Fruit fly (Drosophila melanogaster) whole organism, prepupa: ENCODE data around the gene RpS28b.

Experiments
- Blimp-1 ChIP-seq: fragments of 200-800 bp; sonication (Bioruptor generic); optimal IDR thresholded peaks from 3 replicates; lab custom pipeline; 2017; ENCODE audit warnings: missing biosample characterization, missing genetic modification characterization, mild to moderate bottlenecking, moderate library complexity, missing genetic modification reagents
- CG10631 ChIP-seq: fragments of 200-800 bp; sonication (Bioruptor generic); optimal IDR thresholded peaks from 2 replicates; lab custom pipeline; 2016; ENCODE audit warnings: missing biosample characterization, missing genetic modification characterization
- CG11294 ChIP-seq: fragments of 200-800 bp; sonication (Bioruptor generic); IDR thresholded peaks from 2 replicates; pipeline ENCODE4 v1.3.6; 2022; ENCODE audit warnings: missing biosample characterization, missing genetic modification characterization
- CG15336 ChIP-seq: fragments of 200-800 bp; sonication (Bioruptor generic); IDR thresholded peaks from 2 replicates; pipeline ENCODE4 v1.3.6; 2022; ENCODE audit warnings: missing biosample characterization, missing genetic modification characterization
- CG1621 ChIP-seq: fragments of 200-800 bp; sonication (Bioruptor generic); optimal IDR thresholded peaks from 3 replicates; lab custom pipeline; 2018; ENCODE audit warnings: missing biosample characterization, mild to moderate bottlenecking, missing genetic modification characterization
- CG16779 ChIP-seq: fragments of 200-800 bp; sonication (Bioruptor generic); optimal IDR thresholded peaks from 3 replicates; lab custom pipeline; 2017; ENCODE audit warnings: missing biosample characterization, mild to moderate bottlenecking, missing genetic modification characterization
- CG3032 ChIP-seq: fragments of 200-800 bp; optimal IDR thresholded peaks from 2 replicates; lab custom pipeline; 2019; ENCODE audit warnings: missing biosample characterization, mild to moderate bottlenecking, missing genetic modification characterization, moderate library complexity
- CG34406 ChIP-seq: fragments of 200-800 bp; sonication (Bioruptor generic); optimal IDR thresholded peaks from 3 replicates; lab custom pipeline; 2016; ENCODE audit warnings: missing biosample characterization, missing genetic modification characterization
- CG3919 ChIP-seq: fragments of 200-800 bp; sonication (Bioruptor generic); optimal IDR thresholded peaks from 3 replicates; lab custom pipeline; 2016; ENCODE audit warnings: missing biosample characterization, missing genetic modification characterization
- CG4318 ChIP-seq: fragments of 200-800 bp; sonication (Bioruptor generic); optimal IDR thresholded peaks from 3 replicates; lab custom pipeline; 2017; ENCODE audit warnings: missing biosample characterization, mild to moderate bottlenecking, missing genetic modification characterization
- CG6163 ChIP-seq: fragments of 200-800 bp; sonication (Bioruptor generic); IDR thresholded peaks from 3 replicates; pipeline ENCODE4 v1.3.6; 2022; ENCODE audit warnings: missing biosample characterization, missing genetic modification characterization
- CG6276 ChIP-seq: fragments of 200-800 bp; sonication (Bioruptor generic); optimal IDR thresholded peaks from 2 replicates; lab custom pipeline; 2017; ENCODE audit warnings: missing biosample characterization, mild to moderate bottlenecking, missing genetic modification characterization
- CG6808 ChIP-seq: fragments of 200-800 bp; sonication (Bioruptor generic); optimal IDR thresholded peaks from 3 replicates; lab custom pipeline; 2017; ENCODE audit warnings: missing biosample characterization, missing genetic modification characterization, mild to moderate bottlenecking, moderate library complexity, missing genetic modification reagents
- CG8632 ChIP-seq: fragments of 200-800 bp; sonication (Bioruptor generic); optimal IDR thresholded peaks from 3 replicates; lab custom pipeline; 2016; ENCODE audit warnings: missing biosample characterization, missing genetic modification characterization
- Eip75B ChIP-seq: fragments of 200-800 bp; sonication (Bioruptor generic); optimal IDR thresholded peaks from 3 replicates; lab custom pipeline; 2016; ENCODE audit warnings: missing biosample characterization, missing genetic modification characterization
- Eip78C ChIP-seq: fragments of 200-800 bp; sonication (Bioruptor generic); peaks from one replicate; lab custom pipeline; 2016; ENCODE audit warnings: missing biosample characterization, missing genetic modification characterization
- Eip93F ChIP-seq: fragments of 200-800 bp; sonication (Bioruptor generic); optimal IDR thresholded peaks from 2 replicates; lab custom pipeline; 2016; ENCODE audit warnings: missing biosample characterization, mild to moderate bottlenecking, missing genetic modification characterization
- Ets21C ChIP-seq: fragments of 200-800 bp; sonication (Bioruptor generic); optimal IDR thresholded peaks from 3 replicates; lab custom pipeline; 2016; ENCODE audit warnings: missing biosample characterization, missing genetic modification characterization
- Ets96B ChIP-seq: fragments of 200-800 bp; optimal IDR thresholded peaks from 2 replicates; lab custom pipeline; 2019; ENCODE audit warnings: missing biosample characterization, mild to moderate bottlenecking, missing genetic modification characterization, moderate library complexity
- Hr38 ChIP-seq: sonication (Bioruptor generic); optimal IDR thresholded peaks from 2 replicates; lab custom pipeline; 2016; ENCODE audit warnings: missing biosample characterization, missing genetic modification characterization
- Hr39 ChIP-seq: fragments of 200-800 bp; sonication (Bioruptor generic); optimal IDR thresholded peaks from 2 replicates; lab custom pipeline; 2016; ENCODE audit warnings: missing biosample characterization, missing genetic modification characterization
- Lpt ChIP-seq: fragments of 200-800 bp; sonication (Bioruptor generic); optimal IDR thresholded peaks from 3 replicates; lab custom pipeline; 2016; ENCODE audit warnings: missing biosample characterization, missing genetic modification characterization
- OdsH ChIP-seq: fragments of 200-800 bp; sonication (Bioruptor generic); optimal IDR thresholded peaks from 3 replicates; lab custom pipeline; 2016; ENCODE audit warnings: missing biosample characterization, missing genetic modification characterization
- Sox102F ChIP-seq: fragments of 200-800 bp; sonication (Bioruptor generic); optimal IDR thresholded peaks from 2 replicates; lab custom pipeline; 2016; ENCODE audit warnings: missing biosample characterization, mild to moderate bottlenecking, missing genetic modification characterization
- achi ChIP-seq: fragments of 200-800 bp; sonication (Bioruptor generic); optimal IDR thresholded peaks from 3 replicates; lab custom pipeline; 2016; ENCODE audit warnings: missing biosample characterization, missing genetic modification characterization
- cyc ChIP-seq: fragments of 200-800 bp; sonication (Bioruptor generic); optimal IDR thresholded peaks from 3 replicates; lab custom pipeline; 2016; ENCODE audit warnings: missing biosample characterization, missing genetic modification characterization
- dac ChIP-seq: fragments of 200-800 bp; sonication (Bioruptor generic); optimal IDR thresholded peaks from 2 replicates; lab custom pipeline; 2017; ENCODE audit warnings: missing biosample characterization, mild to moderate bottlenecking, missing genetic modification characterization
- dsx ChIP-seq: fragments of 200-800 bp; optimal IDR thresholded peaks from 3 replicates; lab custom pipeline; 2019; ENCODE audit warnings: missing biosample characterization, mild to moderate bottlenecking, missing genetic modification characterization, moderate library complexity; ENCODE audit not compliant: poor library complexity, severe bottlenecking
- eg ChIP-seq: fragments of 200-800 bp; sonication (Bioruptor generic); IDR thresholded peaks from 3 replicates; pipeline ENCODE4 v1.3.6; 2022; ENCODE audit warnings: missing biosample characterization, missing genetic modification characterization
- esn ChIP-seq: fragments of 200-800 bp; sonication (Bioruptor generic); optimal IDR thresholded peaks from 2 replicates; lab custom pipeline; 2016; ENCODE audit warnings: missing biosample characterization, mild to moderate bottlenecking, missing genetic modification characterization, moderate library complexity
- fd85E ChIP-seq: fragments of 200-800 bp; sonication (Bioruptor generic); optimal IDR thresholded peaks from 3 replicates; lab custom pipeline; 2016; ENCODE audit warnings: missing biosample characterization, missing genetic modification characterization
- fkh ChIP-seq: fragments of 200-800 bp; sonication (Bioruptor generic); optimal IDR thresholded peaks from 3 replicates; lab custom pipeline; 2017; ENCODE audit warnings: missing biosample characterization, mild to moderate bottlenecking, missing genetic modification characterization, moderate library complexity
- lz ChIP-seq: fragments of 200-800 bp; sonication (Bioruptor generic); optimal IDR thresholded peaks from 3 replicates; lab custom pipeline; 2016; ENCODE audit warnings: missing biosample characterization, missing genetic modification characterization
- net ChIP-seq: fragments of 200-800 bp; sonication (Bioruptor generic); optimal IDR thresholded peaks from 3 replicates; lab custom pipeline; 2016; ENCODE audit warnings: missing biosample characterization, missing genetic modification characterization
- pdm3 ChIP-seq: fragments of 200-800 bp; sonication (Bioruptor generic); optimal IDR thresholded peaks from 3 replicates; lab custom pipeline; 2016; ENCODE audit warnings: missing biosample characterization, missing genetic modification characterization
- ss ChIP-seq, 2 experiments: fragments of 200-800 bp; sonication (Bioruptor generic); optimal IDR thresholded peaks; 2 replicates in 1 of 2; 3 replicates in 1 of 2; lab custom pipeline; 2017 to 2018; ENCODE audit warnings: mild to moderate bottlenecking in 2 of 2, missing biosample characterization in 2 of 2, missing genetic modification characterization in 2 of 2, moderate library complexity in 1 of 2
- svp ChIP-seq: fragments of 200-800 bp; sonication (Bioruptor generic); peaks from one replicate; lab custom pipeline; 2016; ENCODE audit warnings: missing biosample characterization, missing genetic modification characterization
- topi ChIP-seq: fragments of 200-800 bp; sonication (Bioruptor generic); optimal IDR thresholded peaks from 3 replicates; lab custom pipeline; 2016; ENCODE audit warnings: missing biosample characterization, missing genetic modification characterization
- vri ChIP-seq: fragments of 200-800 bp; sonication (Bioruptor generic); optimal IDR thresholded peaks from 3 replicates; lab custom pipeline; 2016; ENCODE audit warnings: missing biosample characterization, mild to moderate bottlenecking, missing genetic modification characterization

RpS28b gene

DNA sequence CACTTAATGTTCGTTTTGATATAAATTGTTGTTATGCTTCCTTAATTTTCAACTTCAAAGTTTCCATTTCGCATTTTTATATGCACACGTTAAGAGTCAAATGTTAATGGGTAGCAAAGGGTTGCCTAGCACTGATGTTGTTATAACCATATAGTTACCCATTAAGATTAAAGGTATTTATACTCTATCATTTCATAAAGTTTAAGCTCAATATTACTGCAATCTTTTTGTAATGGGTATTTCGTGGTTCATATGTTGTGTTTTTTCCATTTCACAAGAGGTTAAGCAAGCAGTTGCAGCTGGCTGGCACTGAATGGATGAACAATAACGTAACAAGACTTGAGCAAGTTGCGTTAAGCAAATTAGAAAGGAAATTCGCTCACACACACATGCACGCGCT lies 22.6 kb upstream of the RpS28b start (continued):
- no peak for TF ChIP-seq CG4318
- no peak for TF ChIP-seq esn (GFP tag; lab: Kevin White, UChicago)
- no peak for TF ChIP-seq eg (GFP tag; lab: Robert Waterston, UW)
- TF ChIP-seq CG6276 (GFP tag; lab: Kevin White, UChicago), result no peak
- TF ChIP-seq CG15336 (GFP tag; lab: Robert Waterston, UW), result no peak
- no peak for TF ChIP-seq CG3919 (GFP tag; lab: Kevin White, UChicago)
- no peak for TF ChIP-seq topi (GFP tag; lab: Kevin White, UChicago)
- no peak for TF ChIP-seq Sox102F (GFP tag; lab: Kevin White, UChicago)
- no peak for TF ChIP-seq ss (GFP tag; optimal IDR thresholded peaks at IDR 0.05; lab: Kevin White, UChicago)
- TF ChIP-seq Eip75B (GFP tag; lab: Kevin White, UChicago), result no peak
- TF ChIP-seq fd85E (GFP tag; lab: Kevin White, UChicago), result no peak
- peak; percentile 67 for TF ChIP-seq Eip78C (GFP tag; lab: Kevin White, UChicago)
- no peak for TF ChIP-seq CG6163 (GFP tag; lab: Robert Waterston, UW)
- no peak for TF ChIP-seq Hr39 (GFP tag; lab: Kevin White, UChicago)
- no peak for TF ChIP-seq dsx (GFP tag; lab: Kevin White, UChicago)
- no peak for TF ChIP-seq Ets21C
- TF ChIP-seq CG16779 (tag; lab: Kevin White, UChicago), result no peak
- TF ChIP-seq Ets96B (tag; lab: Kevin White, UChicago), result no peak
- TF ChIP-seq Lpt (GFP tag; lab: Kevin White, UChicago), result no peak
- no peak for TF ChIP-seq CG8632 (GFP tag; lab: Kevin White, UChicago)
- peak; percentile 34 for TF ChIP-seq svp
- no peak for TF ChIP-seq CG1621 (tag; lab: Kevin White, UChicago)
- no peak for TF ChIP-seq Hr38
- TF ChIP-seq cyc, result no peak
- TF ChIP-seq OdsH (GFP tag; lab: Kevin White, UChicago), result peak; percentile 13
- TF ChIP-seq lz (GFP tag; lab: Kevin White, UChicago), result no peak
- TF ChIP-seq Blimp-1 (GFP tag; lab: Kevin White, UChicago), result no peak
- TF ChIP-seq CG6808, result no peak
- no peak for TF ChIP-seq fkh
- no peak for TF ChIP-seq Eip93F (GFP tag; lab: Kevin White, UChicago)

- no peak for TF ChIP-seq pdm3 (GFP tag; lab: Kevin White, UChicago)
- no peak for TF ChIP-seq CG4318
- no peak for TF ChIP-seq dac
- TF ChIP-seq CG11294 (GFP tag; lab: Robert Waterston, UW), result no peak
- TF ChIP-seq OdsH (GFP tag; lab: Kevin White, UChicago), result no peak
- TF ChIP-seq net (GFP tag; lab: Kevin White, UChicago), result no peak
These were observed 22.0 kb upstream of the RpS28b start for dm6 chrX:9532453-9532852.

- no peak for TF ChIP-seq CG10631 (GFP tag; lab: Kevin White, UChicago)
- no peak for TF ChIP-seq vri (GFP tag; lab: Kevin White, UChicago)
- no peak for TF ChIP-seq CG15336 (GFP tag; lab: Robert Waterston, UW)
- TF ChIP-seq CG16779 (tag; lab: Kevin White, UChicago), result no peak
- no peak for TF ChIP-seq CG3032 (tag; lab: Kevin White, UChicago)
- TF ChIP-seq OdsH (GFP tag; lab: Kevin White, UChicago), result no peak
- TF ChIP-seq CG34406 (GFP tag; lab: Kevin White, UChicago), result no peak
- no peak for TF ChIP-seq CG4318
- TF ChIP-seq CG6163 (GFP tag; lab: Robert Waterston, UW), result no peak
- no peak for TF ChIP-seq cyc
- TF ChIP-seq lz (GFP tag; lab: Kevin White, UChicago), result no peak
- TF ChIP-seq Hr38, result no peak
- no peak for TF ChIP-seq Ets21C
- TF ChIP-seq Hr39 (GFP tag; lab: Kevin White, UChicago), result no peak
- TF ChIP-seq achi, result no peak
- TF ChIP-seq Blimp-1 (GFP tag; lab: Kevin White, UChicago), result no peak
These were observed 20.9 kb upstream of the RpS28b start, which contains the start of gene CG34026 for dm6 chrX:9533518-9533917. TSS of gene CG34026 (plus strand) at chrX:9533818.
